Fruit fly (Drosophila melanogaster) whole organism, embryonic: ENCODE measurements around the gene RpL24.
A peak's percentile ranks its signal among the peaks of the same experiment; 100 is the strongest.

ENCODE experiments used
- ATbp ChIP-seq: fragments of 200-800 bp; sonication (Bioruptor generic); optimal IDR thresholded peaks from 2 replicates; lab custom pipeline; 2017; ENCODE audit warnings: missing biosample characterization, mild to moderate bottlenecking, missing genetic modification characterization, missing genetic modification reagents
- Awh ChIP-seq: fragments of 200-800 bp; sonication (Bioruptor generic); IDR thresholded peaks from 2 replicates; pipeline ENCODE4, ENCODE4 v1.3.6; 2022; ENCODE audit warnings: missing biosample characterization, missing genetic modification characterization
- Bdp1 ChIP-seq: fragments of 200-800 bp; sonication (Bioruptor generic); optimal IDR thresholded peaks from 3 replicates; lab custom pipeline; 2016; ENCODE audit warnings: missing biosample characterization, missing genetic modification characterization
- CG10321 ChIP-seq: fragments of 200-800 bp; sonication (Bioruptor generic); IDR thresholded peaks from 2 replicates; pipeline ENCODE4 v1.3.6; 2022; ENCODE audit warnings: missing biosample characterization, missing genetic modification characterization
- CG11085 ChIP-seq: fragments of 200-800 bp; sonication (Bioruptor generic); IDR thresholded peaks from 2 replicates; pipeline ENCODE4 v1.3.6; 2022; ENCODE audit warnings: missing biosample characterization, missing genetic modification characterization
- CG12071 ChIP-seq: fragments of 200-800 bp; sonication (Bioruptor generic); optimal IDR thresholded peaks from 3 replicates; lab custom pipeline; 2018; ENCODE audit warnings: missing biosample characterization, mild to moderate bottlenecking, missing genetic modification characterization
- CG1233 ChIP-seq: fragments of 200-800 bp; sonication (Bioruptor generic); optimal IDR thresholded peaks from 4 replicates; lab custom pipeline; 2018; ENCODE audit warnings: missing biosample characterization, mild to moderate bottlenecking, missing genetic modification characterization
- CG14014 ChIP-seq: fragments of 200-800 bp; sonication (Bioruptor generic); IDR thresholded peaks from 2 replicates; pipeline ENCODE4 v1.3.6; 2022; ENCODE audit warnings: missing biosample characterization, missing genetic modification characterization
- CG17802 ChIP-seq: fragments of 200-800 bp; sonication (Bioruptor generic); optimal IDR thresholded peaks from 2 replicates; lab custom pipeline; 2018; ENCODE audit warnings: missing biosample characterization, mild to moderate bottlenecking, missing genetic modification characterization, moderate library complexity
- CG30020 ChIP-seq: fragments of 200-800 bp; optimal IDR thresholded peaks from 2 replicates; lab custom pipeline; 2019; ENCODE audit warnings: missing biosample characterization, mild to moderate bottlenecking, missing genetic modification characterization, moderate library complexity
- CG32772 ChIP-seq: fragments of 200-800 bp; sonication (Bioruptor generic); IDR thresholded peaks from 2 replicates; pipeline ENCODE4 v1.3.6; 2022; ENCODE audit warnings: missing biosample characterization, missing genetic modification characterization
- CG3847 ChIP-seq: fragments of 200-800 bp; sonication (Bioruptor generic); IDR thresholded peaks from 2 replicates; pipeline ENCODE4 v1.3.6; 2022; ENCODE audit warnings: missing biosample characterization, missing genetic modification characterization
- CG4282 ChIP-seq: fragments of 200-800 bp; sonication (Bioruptor generic); optimal IDR thresholded peaks from 2 replicates; lab custom pipeline; 2016; ENCODE audit warnings: missing biosample characterization, missing genetic modification characterization
- CG4820 ChIP-seq: fragments of 200-800 bp; sonication (Bioruptor generic); optimal IDR thresholded peaks from 3 replicates; lab custom pipeline; 2016; ENCODE audit warnings: missing biosample characterization, missing genetic modification characterization
- CG7745 ChIP-seq: fragments of 200-800 bp; sonication (Bioruptor generic); optimal IDR thresholded peaks from 2 replicates; lab custom pipeline; 2018; ENCODE audit warnings: missing biosample characterization, mild to moderate bottlenecking, missing genetic modification characterization, moderate library complexity
- CG8281 ChIP-seq: fragments of 200-800 bp; sonication (Bioruptor generic); optimal IDR thresholded peaks from 2 replicates; lab custom pipeline; 2018; ENCODE audit warnings: missing biosample characterization, mild to moderate bottlenecking, missing genetic modification characterization, moderate library complexity
- CG8290 ChIP-seq, 3 experiments: fragments of 200-800 bp; sonication (Bioruptor generic); optimal IDR thresholded peaks; 2 replicates each; lab custom pipeline; 2016 to 2019; ENCODE audit warnings: missing biosample characterization in 3 of 3, missing genetic modification characterization in 3 of 3, mild to moderate bottlenecking in 2 of 3, moderate library complexity in 1 of 3
- CG8388 ChIP-seq: fragments of 200-800 bp; sonication (Bioruptor generic); optimal IDR thresholded peaks from 2 replicates; lab custom pipeline; 2019; ENCODE audit warnings: missing biosample characterization, mild to moderate bottlenecking, missing genetic modification characterization, moderate library complexity
- Camta ChIP-seq: fragments of 200-800 bp; sonication (Bioruptor generic); optimal IDR thresholded peaks from 2 replicates; lab custom pipeline; 2016; ENCODE audit warnings: missing biosample characterization, missing genetic modification characterization
- Deaf1 ChIP-seq: fragments of 200-800 bp; optimal IDR thresholded peaks from 3 replicates; lab custom pipeline; 2019; ENCODE audit warnings: missing biosample characterization, mild to moderate bottlenecking, missing genetic modification characterization, moderate library complexity
- E2f1 ChIP-seq: fragments of 200-800 bp; sonication (Bioruptor generic); IDR thresholded peaks from 2 replicates; pipeline ENCODE4 v1.3.6; 2022; ENCODE audit warnings: missing biosample characterization, missing genetic modification characterization
- Eip74EF ChIP-seq, 2 experiments: fragments of 200-800 bp in 1 of 2; fragments of >200 bp in 1 of 2; sonication (Bioruptor generic) in 1 of 2; optimal IDR thresholded peaks; 2 replicates each; lab custom pipeline; 2017 to 2019; ENCODE audit warnings: missing biosample characterization in 2 of 2, missing genetic modification characterization in 2 of 2, mild to moderate bottlenecking in 1 of 2, moderate library complexity in 1 of 2
- Ets65A ChIP-seq: fragments of 200-800 bp; sonication (Bioruptor generic); peaks from one replicate; lab custom pipeline; 2016; ENCODE audit warnings: missing biosample characterization, missing genetic modification characterization
- H2.0 ChIP-seq: fragments of 200-800 bp; sonication (Bioruptor generic); IDR thresholded peaks from 2 replicates; pipeline ENCODE4 v1.3.6; 2022; ENCODE audit warnings: missing biosample characterization, missing genetic modification characterization
- Mad ChIP-seq: fragments of 200-800 bp; sonication (Bioruptor generic); optimal IDR thresholded peaks from 2 replicates; lab custom pipeline; 2016; ENCODE audit warnings: missing biosample characterization, missing genetic modification characterization
- Myb ChIP-seq: fragments of 200-800 bp; sonication (Bioruptor generic); optimal IDR thresholded peaks from 2 replicates; lab custom pipeline; 2016; ENCODE audit warnings: missing biosample characterization, missing genetic modification characterization
- Ptx1 ChIP-seq: fragments of 200-800 bp; sonication (Bioruptor generic); IDR thresholded peaks from 2 replicates; pipeline ENCODE4 v1.3.6; 2022; ENCODE audit warnings: missing biosample characterization, missing genetic modification characterization
- Six4 ChIP-seq: fragments of 200-800 bp; sonication (Bioruptor generic); optimal IDR thresholded peaks from 2 replicates; lab custom pipeline; 2016; ENCODE audit warnings: missing biosample characterization, missing genetic modification characterization
- Sry-δ ChIP-seq: fragments of 200-800 bp; sonication (Bioruptor generic); optimal IDR thresholded peaks from 2 replicates; lab custom pipeline; 2016; ENCODE audit warnings: missing biosample characterization, missing genetic modification characterization
- ac ChIP-seq: fragments of 200-800 bp; sonication (Bioruptor generic); optimal IDR thresholded peaks from 3 replicates; lab custom pipeline; 2017; ENCODE audit warnings: missing biosample characterization, mild to moderate bottlenecking, missing genetic modification characterization
- bbx ChIP-seq: fragments of 200-800 bp; sonication (Bioruptor generic); IDR thresholded peaks from 2 replicates; pipeline ENCODE4 v1.3.6; 2022; ENCODE audit warnings: missing biosample characterization, missing genetic modification characterization; ENCODE audit not compliant: partially characterized antibody
- crp ChIP-seq, 2 experiments: fragments of 200-800 bp; sonication (Bioruptor generic); optimal IDR thresholded peaks; 2 replicates in 1 of 2; 3 replicates in 1 of 2; lab custom pipeline; 2017; ENCODE audit warnings: missing biosample characterization in 2 of 2, missing genetic modification characterization in 2 of 2, mild to moderate bottlenecking in 1 of 2, moderate library complexity in 1 of 2
- cwo ChIP-seq: fragments of 200-800 bp; sonication (Bioruptor generic); optimal IDR thresholded peaks from 3 replicates; lab custom pipeline; 2017; ENCODE audit warnings: missing biosample characterization, missing genetic modification characterization, mild to moderate bottlenecking, moderate library complexity, missing genetic modification reagents
- dm ChIP-seq: fragments of 200-800 bp; sonication (Bioruptor generic); optimal IDR thresholded peaks from 3 replicates; lab custom pipeline; 2016; ENCODE audit warnings: missing biosample characterization, missing genetic modification characterization
- dysf ChIP-seq: fragments of 200-800 bp; sonication (Bioruptor generic); IDR thresholded peaks from 3 replicates; pipeline ENCODE4 v1.3.6; 2022; ENCODE audit warnings: missing biosample characterization, missing genetic modification characterization
- ems ChIP-seq: fragments of 200-800 bp; sonication (Bioruptor generic); optimal IDR thresholded peaks from 3 replicates; lab custom pipeline; 2016; ENCODE audit warnings: missing biosample characterization, missing genetic modification characterization
- fd96Cb ChIP-seq: fragments of 200-800 bp; sonication (Bioruptor generic); optimal IDR thresholded peaks from 2 replicates; lab custom pipeline; 2018; ENCODE audit warnings: missing biosample characterization, mild to moderate bottlenecking, missing genetic modification characterization, moderate library complexity
- gcm ChIP-seq: fragments of 200-800 bp; sonication (Bioruptor generic); optimal IDR thresholded peaks from 2 replicates; lab custom pipeline; 2019; ENCODE audit warnings: missing biosample characterization, mild to moderate bottlenecking, missing genetic modification characterization, moderate library complexity
- grn ChIP-seq: fragments of 200-800 bp; sonication (Bioruptor generic); optimal IDR thresholded peaks from 3 replicates; lab custom pipeline; 2017; ENCODE audit warnings: missing biosample characterization, missing genetic modification characterization
- gt ChIP-seq: fragments of 200-800 bp; sonication (Bioruptor generic); IDR thresholded peaks from 2 replicates; pipeline ENCODE4 v1.3.6; 2022; ENCODE audit warnings: missing biosample characterization, missing genetic modification characterization
- hbn ChIP-seq: fragments of 200-800 bp; sonication (Bioruptor generic); IDR thresholded peaks from 2 replicates; pipeline ENCODE4 v1.3.6; 2022; ENCODE audit warnings: missing biosample characterization, missing genetic modification characterization; ENCODE audit not compliant: partially characterized antibody
- insv ChIP-seq, 2 experiments: fragments of 200-800 bp; sonication (Bioruptor generic); optimal IDR thresholded peaks; 3 replicates each; lab custom pipeline; 2016 to 2018; ENCODE audit warnings: missing biosample characterization in 2 of 2, missing genetic modification characterization in 2 of 2
- jing ChIP-seq: fragments of 200-800 bp; sonication (Bioruptor generic); optimal IDR thresholded peaks from 2 replicates; lab custom pipeline; 2018; ENCODE audit warnings: missing biosample characterization, mild to moderate bottlenecking, missing genetic modification characterization
- lilli ChIP-seq: fragments of 200-800 bp; sonication (Bioruptor generic); optimal IDR thresholded peaks from 3 replicates; lab custom pipeline; 2016; ENCODE audit warnings: missing biosample characterization, missing genetic modification characterization
- onecut ChIP-seq: fragments of 200-800 bp; sonication (Bioruptor generic); IDR thresholded peaks from 2 replicates; pipeline ENCODE4 v1.3.6; 2022; ENCODE audit warnings: missing biosample characterization, missing genetic modification characterization
- ranshi ChIP-seq: fragments of 200-800 bp; sonication (Bioruptor generic); IDR thresholded peaks from 2 replicates; pipeline ENCODE4 v1.3.6; 2022; ENCODE audit warnings: missing biosample characterization, missing genetic modification characterization
- row ChIP-seq: fragments of 200-800 bp; sonication (Bioruptor generic); IDR thresholded peaks from 3 replicates; pipeline ENCODE4 v1.3.6; 2022; ENCODE audit warnings: missing biosample characterization, missing genetic modification characterization
- sens ChIP-seq: fragments of 200-800 bp; sonication (Bioruptor generic); peaks from one replicate; lab custom pipeline; 2016; ENCODE audit warnings: missing biosample characterization, missing genetic modification characterization
- seq ChIP-seq: fragments of 200-800 bp; sonication (Bioruptor generic); IDR thresholded peaks from 2 replicates; pipeline ENCODE4 v1.3.6; 2022; ENCODE audit warnings: missing biosample characterization, missing genetic modification characterization
- tll ChIP-seq, 2 experiments: fragments of 200-800 bp in 1 of 2; fragments of >200 bp in 1 of 2; sonication (Bioruptor generic) in 1 of 2; optimal IDR thresholded peaks; 2 replicates each; lab custom pipeline; 2017 to 2019; ENCODE audit warnings: missing biosample characterization in 2 of 2, missing genetic modification characterization in 2 of 2, mild to moderate bottlenecking in 1 of 2, moderate library complexity in 1 of 2

Gene RpL24

DNA sequence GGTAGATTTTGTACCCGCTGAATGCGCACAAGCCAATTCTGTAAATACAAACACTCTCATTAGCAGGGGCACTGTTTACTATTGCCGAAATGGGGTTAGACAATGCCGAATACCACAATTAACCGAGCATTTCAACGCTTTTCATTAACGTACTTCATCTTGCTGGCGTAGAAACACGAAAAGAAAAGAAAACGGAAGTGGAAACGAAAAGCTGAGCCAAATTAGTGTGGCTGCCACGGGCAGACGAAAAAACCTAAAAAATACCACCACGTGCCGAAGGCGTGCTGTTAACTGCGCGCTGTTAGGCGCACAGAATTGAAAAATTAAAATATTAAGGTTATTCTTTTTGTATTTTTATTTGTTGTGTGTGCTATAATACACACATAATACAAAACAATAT, at the start of gene RpL24:
TSS of gene RpL24 (minus strand) at position 229 of the 400 bp plus-strand sequence.
- peak in 1 of 2 experiments; percentile 88 for TF ChIP-seq Eip74EF (GFP tag; optimal IDR thresholded peaks at IDR 0.05; lab: Kevin White, UChicago)
- peak; percentile 91 for TF ChIP-seq Awh
- peak; percentile 92 for TF ChIP-seq ac
- TF ChIP-seq cwo (GFP tag; lab: Kevin White, UChicago): peak; percentile 77
- peak; percentile 87 for TF ChIP-seq CG8388 (GFP tag; lab: Kevin White, UChicago)
- TF ChIP-seq Deaf1 (tag; lab: Kevin White, UChicago): peak; percentile 64
- peak; percentile 85 for TF ChIP-seq CG8290 (GFP tag; optimal IDR thresholded peaks at IDR 0.05; lab: Kevin White, UChicago)
- peak; percentile 77 to 80 for TF ChIP-seq CG8290 (tag; optimal IDR thresholded peaks at IDR 0.05; lab: Kevin White, UChicago)
- peak; percentile 71 for TF ChIP-seq CG4282 (GFP tag; lab: Kevin White, UChicago)
- peak; percentile 94 for TF ChIP-seq onecut (GFP tag; lab: Robert Waterston, UW)
- peak; percentile 87 for TF ChIP-seq Six4
- TF ChIP-seq ranshi (GFP tag; lab: Robert Waterston, UW): peak; percentile 88
- peak; percentile 88 for TF ChIP-seq gcm (GFP tag; lab: Kevin White, UChicago)
- peak; percentile 70 for TF ChIP-seq CG10321
- TF ChIP-seq CG1233 (GFP tag; lab: Kevin White, UChicago): peak; percentile 96
- TF ChIP-seq gt (GFP tag; lab: Robert Waterston, UW): no peak
- TF ChIP-seq Bdp1 (GFP tag; lab: Kevin White, UChicago): peak; percentile 83
- TF ChIP-seq row (GFP tag; lab: Robert Waterston, UW): peak; percentile 68
- peak; percentile 88 for TF ChIP-seq lilli (GFP tag; lab: Kevin White, UChicago)
- TF ChIP-seq dm (GFP tag; lab: Kevin White, UChicago): peak; percentile 99
- TF ChIP-seq tll (GFP tag; optimal IDR thresholded peaks at IDR 0.05; lab: Kevin White, UChicago): peak in 1 of 2 experiments; percentile 17
- TF ChIP-seq CG14014 (GFP tag; lab: Robert Waterston, UW): peak; percentile 89
- TF ChIP-seq crp (GFP tag; optimal IDR thresholded peaks at IDR 0.05; lab: Kevin White, UChicago): peak in 1 of 2 experiments; percentile 63
- peak; percentile 96 for TF ChIP-seq CG12071
- TF ChIP-seq H2.0 (GFP tag; lab: Robert Waterston, UW): peak; percentile 82
- peak; percentile 82 for TF ChIP-seq CG17802 (tag; lab: Kevin White, UChicago)
- TF ChIP-seq Sry-δ (GFP tag; lab: Kevin White, UChicago): peak; percentile 55
- peak; percentile 82 for TF ChIP-seq dysf (GFP tag; lab: Robert Waterston, UW)
- TF ChIP-seq Ptx1 (GFP tag; lab: Robert Waterston, UW): peak; percentile 78
- peak; percentile 87 for TF ChIP-seq CG3847 (GFP tag; lab: Robert Waterston, UW)
- TF ChIP-seq seq (GFP tag; lab: Robert Waterston, UW): peak; percentile 80
- TF ChIP-seq Camta (GFP tag; lab: Kevin White, UChicago): peak; percentile 93
- TF ChIP-seq CG32772 (GFP tag; lab: Robert Waterston, UW): peak; percentile 67
- peak in 1 of 2 experiments; percentile 80 for TF ChIP-seq insv (GFP tag; optimal IDR thresholded peaks at IDR 0.05; lab: Kevin White, UChicago)
- peak; percentile 29; the same call in 1 of the 2 replicates for TF ChIP-seq bbx (GFP tag; lab: Robert Waterston, UW)
- peak; percentile 97 for TF ChIP-seq sens (GFP tag; lab: Kevin White, UChicago)
- TF ChIP-seq Myb (GFP tag; lab: Kevin White, UChicago): peak; percentile 54
- peak; percentile 57 for TF ChIP-seq CG30020 (tag; lab: Kevin White, UChicago)
- TF ChIP-seq fd96Cb (tag; lab: Kevin White, UChicago): peak; percentile 50
- TF ChIP-seq CG8281 (tag; lab: Kevin White, UChicago): peak; percentile 66
- peak; percentile 92 for TF ChIP-seq ATbp (GFP tag; lab: Kevin White, UChicago)
- TF ChIP-seq CG11085: peak; percentile 85
- TF ChIP-seq ems (GFP tag; lab: Kevin White, UChicago): peak; percentile 87
- peak; percentile 74 for TF ChIP-seq E2f1 (GFP tag; lab: Robert Waterston, UW)
- TF ChIP-seq grn (GFP tag; lab: Kevin White, UChicago): peak; percentile 77
- TF ChIP-seq Ets65A (GFP tag; lab: Kevin White, UChicago): peak; percentile 99
- TF ChIP-seq CG7745 (tag; lab: Kevin White, UChicago): peak; percentile 40
- no peak for TF ChIP-seq hbn (GFP tag; lab: Robert Waterston, UW)
- TF ChIP-seq CG4820 (GFP tag; lab: Kevin White, UChicago): peak; percentile 69
- peak; percentile 92 for TF ChIP-seq Mad
- TF ChIP-seq jing (GFP tag; lab: Kevin White, UChicago): peak; percentile 46
